Worm (Caenorhabditis elegans): ENCODE measurements around the gene K05F1.10.

The K05F1.10 gene

DNA sequence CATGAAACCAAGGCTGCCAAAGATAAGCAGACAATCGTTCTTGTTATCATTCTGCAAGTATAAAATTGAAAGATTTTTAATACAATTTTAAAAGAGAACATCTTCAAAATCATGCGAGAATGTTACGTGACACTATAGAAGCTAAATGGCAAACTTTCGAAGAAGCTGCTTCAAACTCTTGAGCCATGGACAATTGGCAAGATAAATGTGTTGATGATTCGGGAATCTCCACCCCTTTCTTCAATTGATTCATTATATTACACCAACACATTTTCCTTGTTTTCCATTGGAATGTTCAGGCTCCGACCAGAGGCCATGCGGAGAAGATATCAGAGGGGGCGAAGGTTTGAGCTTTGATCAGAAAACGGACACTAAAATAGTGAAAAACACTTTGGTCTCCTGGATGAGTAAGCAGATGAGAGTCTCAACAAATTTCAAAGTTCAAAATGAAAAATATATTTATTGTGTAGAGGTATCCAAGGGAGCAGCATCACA lies 35.8 kb upstream of the K05F1.10 start, which contains the start of gene lec-5:
Gene lec-5, minus strand, starts transcription at position 51 of the 495 bp plus-strand sequence.
- TF ChIP-seq C38D4.7 (GFP tag; optimal IDR thresholded peaks at IDR 0.05) (no peak), fax-1 (tag; optimal IDR thresholded peaks at IDR 0.05) (no peak), lim-6 (tag; optimal IDR thresholded peaks at IDR 0.05) (no peak), ceh-14 (tag; optimal IDR thresholded peaks at IDR 0.05) (no peak), rnt-1 (tag; optimal IDR thresholded peaks at IDR 0.05) (peak; percentile 54), ceh-18 (tag; optimal IDR thresholded peaks at IDR 0.05) (peak; percentile 68)

DNA sequence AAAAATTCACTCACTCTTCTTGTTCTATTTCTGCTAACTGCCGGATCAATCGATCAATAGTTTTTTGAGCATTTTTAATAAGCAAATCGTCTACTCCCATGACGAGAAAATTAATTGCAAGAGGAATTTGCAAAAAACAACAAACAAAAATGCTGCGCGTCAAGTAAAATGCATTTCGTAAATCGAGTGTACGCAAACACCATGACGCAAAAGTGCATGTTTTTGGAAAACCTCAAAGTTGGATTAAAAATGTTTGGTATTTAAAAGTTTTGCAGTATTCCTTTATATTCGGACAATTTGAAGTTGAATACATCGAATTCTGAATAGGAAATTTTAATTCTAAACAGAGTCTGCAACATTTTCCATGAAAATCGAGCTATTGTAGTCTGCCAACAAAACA lies 34.0 kb upstream of the K05F1.10 start, which contains the start of gene ZK1248.19:
Gene ZK1248.19, minus strand, starts transcription at position 188 of the 400 bp plus-strand sequence.
- peak; percentile 28 for TF ChIP-seq nfya-1 (tag; optimal IDR thresholded peaks at IDR 0.05)
- no peak for TF ChIP-seq tbx-2 (tag; optimal IDR thresholded peaks at IDR 0.05)

DNA sequence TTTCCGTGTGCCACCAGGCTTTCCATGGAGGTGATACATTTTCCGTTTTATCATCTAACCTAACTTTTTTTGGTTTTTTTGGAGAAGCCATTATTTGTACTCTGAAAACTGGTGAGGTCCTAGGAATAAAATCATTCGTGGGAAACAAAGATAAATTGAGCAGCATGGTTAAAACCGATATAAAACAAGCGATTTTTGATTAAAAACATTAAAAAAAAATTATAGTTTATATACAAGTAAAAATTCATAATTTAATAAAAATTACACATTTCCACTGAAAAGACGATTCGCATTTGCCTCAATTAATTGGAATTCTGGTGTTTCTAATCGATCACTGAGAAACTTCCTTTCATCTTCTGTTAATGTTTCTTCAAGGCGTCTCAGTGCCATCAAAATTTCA lies 33.2 kb upstream of the K05F1.10 start, which contains the start of gene ZK1248.15:
Gene ZK1248.15, minus strand, starts transcription at position 101 of the 400 bp plus-strand sequence.
- TF ChIP-seq zip-5 (tag; optimal IDR thresholded peaks at IDR 0.05) (no peak), pag-3 (tag; optimal IDR thresholded peaks at IDR 0.05; ENCODE audit: borderline replicate concordance) (no peak), eyg-1 (tag; optimal IDR thresholded peaks at IDR 0.05) (no peak), C08G9.2 (tag; optimal IDR thresholded peaks at IDR 0.05) (no peak), hlh-13 (GFP tag; optimal IDR thresholded peaks at IDR 0.05) (no peak), sdc-2 (tag; optimal IDR thresholded peaks at IDR 0.05) (no peak), ceh-31 (tag; optimal IDR thresholded peaks at IDR 0.05) (no peak), nhr-232 (tag; optimal IDR thresholded peaks at IDR 0.05) (no peak)

DNA sequence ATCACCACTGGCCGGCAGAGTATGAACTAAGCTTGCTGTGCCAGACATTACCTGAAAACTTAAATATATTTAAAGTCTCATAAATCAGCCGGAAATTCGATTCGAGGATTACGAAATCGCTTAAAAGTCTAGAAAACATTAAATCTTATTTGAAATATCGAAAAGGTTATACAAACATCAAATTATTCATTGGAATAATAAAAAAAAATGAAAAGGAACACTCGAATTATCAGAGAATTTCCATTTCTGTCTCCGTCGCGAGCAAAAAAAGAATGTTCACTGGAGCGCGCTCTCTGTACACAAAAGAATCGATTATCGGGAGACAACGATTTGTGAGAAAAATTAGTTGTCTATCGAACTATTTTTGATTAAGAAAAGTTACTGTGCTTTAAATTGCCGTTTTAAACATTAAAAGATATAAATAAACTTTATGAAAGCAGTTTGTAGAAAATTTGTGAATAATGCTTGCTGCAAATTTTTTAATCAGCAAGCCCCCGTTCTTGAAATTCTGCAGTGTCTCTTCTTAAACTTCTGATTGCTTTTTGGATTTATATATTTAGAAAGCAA lies 31.0 kb upstream of the K05F1.10 start, which contains the start of gene fzo-1:
Gene fzo-1, minus strand, starts transcription at position 51 of the 567 bp plus-strand sequence.
- TF ChIP-seq nhr-232 (tag; optimal IDR thresholded peaks at IDR 0.05) = no peak
- peak; percentile 81 for TF ChIP-seq ahr-1 (tag; optimal IDR thresholded peaks at IDR 0.05)
- no peak for TF ChIP-seq K02D7.2 (tag; optimal IDR thresholded peaks at IDR 0.05)
- TF ChIP-seq unc-86 (tag; optimal IDR thresholded peaks at IDR 0.05) = peak; percentile 15
- peak; percentile 36 for TF ChIP-seq dmd-4 (tag; optimal IDR thresholded peaks at IDR 0.05; ENCODE audit: borderline replicate concordance)
- peak; percentile 80 for TF ChIP-seq F13H6.1 (tag; optimal IDR thresholded peaks at IDR 0.05)
- peak; percentile 75 for TF ChIP-seq pag-3 (tag; optimal IDR thresholded peaks at IDR 0.05; ENCODE audit: borderline replicate concordance)
- peak; percentile 35 for TF ChIP-seq ceh-24 (tag; optimal IDR thresholded peaks at IDR 0.05)
- TF ChIP-seq ztf-16 (tag; optimal IDR thresholded peaks at IDR 0.05) = peak; percentile 68
- no peak for TF ChIP-seq ceh-22 (tag; optimal IDR thresholded peaks at IDR 0.05)
- peak; percentile 96 for TF ChIP-seq zip-5 (tag; optimal IDR thresholded peaks at IDR 0.05)
- no peak for TF ChIP-seq hlh-6 (tag; optimal IDR thresholded peaks at IDR 0.05)
- TF ChIP-seq rnt-1 (tag; optimal IDR thresholded peaks at IDR 0.05) = peak; percentile 59
- TF ChIP-seq tbx-2 (tag; optimal IDR thresholded peaks at IDR 0.05) = peak; percentile 95
- TF ChIP-seq K09A11.1 (tag; optimal IDR thresholded peaks at IDR 0.05; ENCODE audit: insufficient read depth) = no peak
- TF ChIP-seq ceh-9 (tag; optimal IDR thresholded peaks at IDR 0.05) = no peak
- no peak for TF ChIP-seq ceh-6 (GFP tag; optimal IDR thresholded peaks at IDR 0.05)
- peak; percentile 16 for TF ChIP-seq npax-4 (tag; optimal IDR thresholded peaks at IDR 0.05)
- peak; percentile 91 for TF ChIP-seq ref-2 (tag; optimal IDR thresholded peaks at IDR 0.05)
- TF ChIP-seq pros-1 (tag; optimal IDR thresholded peaks at IDR 0.05) = no peak
- TF ChIP-seq hlh-8 (tag; optimal IDR thresholded peaks at IDR 0.05) = peak; percentile 92
- peak; percentile 97 for TF ChIP-seq elt-2 (tag; optimal IDR thresholded peaks at IDR 0.05)
- TF ChIP-seq eyg-1 (tag; optimal IDR thresholded peaks at IDR 0.05) = peak; percentile 67
- TF ChIP-seq ceh-48 (tag; optimal IDR thresholded peaks at IDR 0.05) = peak; percentile 23
- no peak for TF ChIP-seq hlh-30 (tag; optimal IDR thresholded peaks at IDR 0.05; ENCODE audit: insufficient read depth)
- peak; percentile 68 for TF ChIP-seq sdc-2 (tag; optimal IDR thresholded peaks at IDR 0.05)
- peak; percentile 99 for TF ChIP-seq ceh-31 (tag; optimal IDR thresholded peaks at IDR 0.05)
- TF ChIP-seq ceh-45 (GFP tag; IDR thresholded peaks at IDR 0.05) = no peak
- TF ChIP-seq sox-4 (tag; optimal IDR thresholded peaks at IDR 0.05) = no peak
- peak; percentile 71 for TF ChIP-seq unc-42 (tag; optimal IDR thresholded peaks at IDR 0.05)
- TF ChIP-seq ceh-14 (tag; optimal IDR thresholded peaks at IDR 0.05) = peak; percentile 88
- TF ChIP-seq ttx-3 (tag; optimal IDR thresholded peaks at IDR 0.05) = no peak
- peak; percentile 97 for TF ChIP-seq tbx-7 (tag; optimal IDR thresholded peaks at IDR 0.05)
- TF ChIP-seq fkh-6 (tag; optimal IDR thresholded peaks at IDR 0.05) = peak; percentile 60
- peak; percentile 97 for TF ChIP-seq ceh-2 (tag; optimal IDR thresholded peaks at IDR 0.05)
- TF ChIP-seq pat-9 (tag; optimal IDR thresholded peaks at IDR 0.05) = no peak
- no peak for TF ChIP-seq unc-55 (GFP tag; optimal IDR thresholded peaks at IDR 0.05)
- peak; percentile 90 for TF ChIP-seq C08G9.2 (tag; optimal IDR thresholded peaks at IDR 0.05)
